Fruit fly (Drosophila melanogaster) whole organism, adult: ENCODE results near the gene Pax.

Experiments used
- CG11617 ChIP-seq: fragments of 200-800 bp; sonication (Bioruptor generic); optimal IDR thresholded peaks from 2 replicates; lab custom pipeline; 2017; ENCODE audit warnings: mild to moderate bottlenecking, missing biosample characterization, missing genetic modification reagents, missing genetic modification characterization
- CG12768 ChIP-seq: fragments of 200-800 bp; sonication (Bioruptor generic); optimal IDR thresholded peaks from 2 replicates; lab custom pipeline; 2017; ENCODE audit warnings: missing biosample characterization, missing genetic modification characterization, mild to moderate bottlenecking, moderate library complexity, missing genetic modification reagents
- CG14711 ChIP-seq: fragments of 200-800 bp; sonication (Bioruptor generic); optimal IDR thresholded peaks from 2 replicates; lab custom pipeline; 2018; ENCODE audit warnings: missing biosample characterization, mild to moderate bottlenecking, missing genetic modification characterization, moderate library complexity
- CG7101 ChIP-seq: fragments of 200-800 bp; sonication (Bioruptor generic); optimal IDR thresholded peaks from 2 replicates; lab custom pipeline; 2018; ENCODE audit warnings: missing biosample characterization, mild to moderate bottlenecking, missing genetic modification characterization, moderate library complexity
- Crg-1 ChIP-seq: fragments of 200-800 bp; sonication (Bioruptor generic); optimal IDR thresholded peaks from 2 replicates; lab custom pipeline; 2016; ENCODE audit warnings: missing biosample characterization, missing genetic modification characterization
- Mnt ChIP-seq: fragments of 200-800 bp; sonication (Bioruptor generic); optimal IDR thresholded peaks from 2 replicates; lab custom pipeline; 2016; ENCODE audit warnings: missing biosample characterization, mild to moderate bottlenecking, missing genetic modification characterization
- bab1 ChIP-seq: fragments of 200-800 bp; sonication (Bioruptor generic); optimal IDR thresholded peaks from 3 replicates; lab custom pipeline; 2019; ENCODE audit warnings: missing biosample characterization, mild to moderate bottlenecking, missing genetic modification characterization, moderate library complexity
- kay ChIP-seq: fragments of 200-800 bp; sonication (Bioruptor generic); peaks from one replicate; lab custom pipeline; 2016; ENCODE audit warnings: missing biosample characterization, missing genetic modification characterization, borderline replicate concordance
- pad ChIP-seq: fragments of 200-800 bp; sonication (Bioruptor generic); optimal IDR thresholded peaks from 3 replicates; lab custom pipeline; 2017; ENCODE audit warnings: missing biosample characterization, missing genetic modification characterization, mild to moderate bottlenecking, moderate library complexity, missing genetic modification reagents
- tj ChIP-seq: fragments of 200-800 bp; sonication (Bioruptor generic); optimal IDR thresholded peaks from 3 replicates; lab custom pipeline; 2017; ENCODE audit warnings: missing biosample characterization, mild to moderate bottlenecking, missing genetic modification characterization, moderate library complexity
- toe ChIP-seq: fragments of 200-800 bp; sonication (Bioruptor generic); optimal IDR thresholded peaks from 2 replicates; lab custom pipeline; 2016; ENCODE audit warnings: missing biosample characterization, missing genetic modification characterization

DNA sequence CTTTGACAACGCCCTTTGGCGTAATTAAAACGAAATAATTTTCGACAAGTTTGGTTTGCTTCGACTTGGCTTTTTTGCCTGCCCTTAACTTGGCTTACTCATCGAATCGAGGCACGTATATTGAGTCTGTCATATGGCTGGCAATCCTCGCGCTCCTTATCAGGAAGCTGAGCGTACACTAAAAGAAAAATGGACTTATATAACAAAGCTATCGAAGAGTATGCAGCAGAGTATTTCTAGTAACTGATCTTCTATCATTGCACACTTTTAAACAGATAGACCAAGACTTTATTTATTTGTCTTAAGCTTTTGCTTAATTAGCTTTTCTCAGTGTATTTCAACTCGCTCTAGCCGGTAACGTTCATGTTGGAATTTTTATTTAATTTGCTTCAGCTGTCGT lies 60.1 kb downstream of the Pax start:
- TF ChIP-seq pad (GFP tag; lab: Kevin White, UChicago) (no peak), toe (GFP tag; lab: Kevin White, UChicago) (no peak), kay (GFP tag; lab: Kevin White, UChicago) (no peak), bab1 (GFP tag; lab: Kevin White, UChicago) (no peak), CG12768 (GFP tag; lab: Kevin White, UChicago) (no peak), Crg-1 (GFP tag; lab: Kevin White, UChicago) (no peak), CG7101 (tag; lab: Kevin White, UChicago) (no peak), tj (GFP tag; lab: Kevin White, UChicago) (no peak), CG14711 (tag; lab: Kevin White, UChicago) (no peak), CG11617 (GFP tag; lab: Kevin White, UChicago) (no peak), Mnt (GFP tag; lab: Kevin White, UChicago) (no peak)
